Worm (Caenorhabditis elegans) whole organism, late embryonic: ENCODE results near the gene nud-1.

Experiments used
- ceh-24 ChIP-seq: sonication (generic microtip); optimal IDR thresholded peaks from 2 replicates; lab custom pipeline; 2016; ENCODE audit warnings: mild to moderate bottlenecking, missing genetic modification characterization, missing compliant biosample characterization
- fkh-10 ChIP-seq: fragments of 150-350 bp; optimal IDR thresholded peaks from 2 replicates; lab custom pipeline; 2014; ENCODE audit warnings: missing biosample characterization, missing genetic modification reagents, missing genetic modification characterization
- lin-11 ChIP-seq: fragments of 200-800 bp; sonication (Bioruptor generic); optimal IDR thresholded peaks from 2 replicates; lab custom pipeline; 2018; ENCODE audit warnings: mild to moderate bottlenecking, missing genetic modification characterization, missing compliant biosample characterization
- nhr-11 ChIP-seq: fragments of 150-350 bp; optimal IDR thresholded peaks from 2 replicates; lab custom pipeline; 2014; ENCODE audit warnings: missing biosample characterization, missing genetic modification characterization
- pat-9 ChIP-seq: fragments of 200-800 bp; sonication (Bioruptor generic); optimal IDR thresholded peaks from 2 replicates; lab custom pipeline; 2018; ENCODE audit warnings: mild to moderate bottlenecking, missing genetic modification characterization, moderate library complexity, missing compliant biosample characterization

DNA sequence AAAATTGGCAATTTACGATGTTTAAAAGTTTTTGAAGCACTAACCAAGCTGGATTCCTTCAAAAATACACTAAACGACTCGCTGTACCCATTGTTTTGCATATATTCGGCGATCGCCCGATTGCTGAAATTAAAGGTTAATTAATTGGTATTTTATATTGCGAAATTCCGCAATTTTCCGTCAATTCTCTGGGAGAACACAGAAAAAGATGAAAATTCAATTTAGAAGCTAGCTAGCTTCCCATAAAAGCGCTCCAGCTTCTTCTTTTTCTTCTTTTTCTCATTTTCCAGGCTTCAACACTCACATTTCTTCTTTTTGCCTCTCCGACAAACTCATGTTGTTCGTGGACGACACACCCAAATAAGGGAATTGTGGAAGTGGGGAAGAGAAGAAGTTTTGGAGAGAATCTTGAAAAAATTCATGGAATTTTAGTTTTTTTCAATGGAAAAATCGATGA, 35.0 kb downstream of the nud-1 start, which contains the start of gene lis-1:
- TF ChIP-seq lin-11 (tag; lab: Kevin White, UChicago) (no peak), fkh-10 (GFP tag; lab: Kevin White, UChicago) (no peak), pat-9 (tag; lab: Kevin White, UChicago) (no peak), nhr-11 (tag; lab: Kevin White, UChicago) (no peak), ceh-24 (no peak)
